Worm (Caenorhabditis elegans) whole organism, midembryonic: ENCODE results near the gene cct-8.

Experiments
- flt-1 ChIP-seq: fragments of 200-800 bp; sonication (Bioruptor generic); IDR thresholded peaks from 2 replicates; pipeline ENCODE4 v1.3.6; 2022; ENCODE audit warnings: missing genetic modification characterization, missing compliant biosample characterization
- klf-2 ChIP-seq: fragments of 200-800 bp; sonication (Bioruptor generic); conservative IDR thresholded peaks from 2 replicates; pipeline ENCODE4 v1.3.6; 2022; ENCODE audit warnings: missing genetic modification reagents, missing genetic modification characterization, missing compliant biosample characterization
- ref-1 ChIP-seq: fragments of 200-800 bp; sonication (Bioruptor generic); conservative IDR thresholded peaks from 2 replicates; pipeline ENCODE4 v1.3.6; 2022; ENCODE audit warnings: missing genetic modification reagents, missing genetic modification characterization, missing compliant biosample characterization
- ztf-23 ChIP-seq: fragments of 200-800 bp; sonication (Bioruptor generic); IDR thresholded peaks from 2 replicates; pipeline ENCODE4 v1.3.6; 2022; ENCODE audit warnings: missing genetic modification reagents, missing genetic modification characterization, missing compliant biosample characterization

DNA sequence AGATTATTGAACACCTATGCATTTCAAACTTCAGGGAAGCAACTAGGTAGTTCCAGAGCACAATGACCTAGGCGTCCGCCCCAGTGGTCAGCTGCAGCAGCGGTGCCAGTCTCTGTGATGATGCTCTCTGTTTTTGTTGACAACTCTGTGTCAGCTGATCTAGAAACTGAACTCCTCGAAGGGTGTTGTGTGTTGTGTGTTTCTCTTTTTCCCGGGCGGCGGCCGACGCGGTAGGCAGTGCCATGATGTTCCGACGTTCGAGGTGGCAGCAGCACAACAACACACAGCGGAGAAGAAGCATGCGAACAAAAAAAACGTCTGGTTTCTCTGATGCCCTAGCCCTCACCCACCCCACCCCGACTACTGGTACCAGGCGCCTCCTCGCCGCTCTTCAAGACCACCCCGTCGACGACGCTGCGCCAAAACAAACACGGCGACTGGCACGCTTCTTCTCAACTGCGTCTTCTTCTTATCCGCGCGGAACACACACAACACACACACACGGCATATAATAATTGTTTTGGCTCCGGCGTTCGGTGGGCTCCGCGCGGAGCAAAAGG is 29.4 kb downstream of the cct-8 start:
- TF ChIP-seq ztf-23 (GFP tag; lab: Robert Waterston, UW): no peak
- TF ChIP-seq klf-2: no peak
- no peak for TF ChIP-seq flt-1
- no peak for TF ChIP-seq ref-1
